Fruit fly (Drosophila melanogaster): Measurements from ENCODE around the gene trk.

- TF ChIP-seq pan (optimal IDR thresholded peaks at IDR 0.05) = no peak
- no peak for TF ChIP-seq usp (GFP tag; optimal IDR thresholded peaks at IDR 0.05)
- TF ChIP-seq psq (optimal IDR thresholded peaks at IDR 0.05) = no peak
Measured at dm6 chr2L:10226213-10226723, 45.9 kb downstream of the trk start.
